Fruit fly (Drosophila melanogaster): ENCODE measurements around the gene Sgs3.

The Sgs3 gene

DNA sequence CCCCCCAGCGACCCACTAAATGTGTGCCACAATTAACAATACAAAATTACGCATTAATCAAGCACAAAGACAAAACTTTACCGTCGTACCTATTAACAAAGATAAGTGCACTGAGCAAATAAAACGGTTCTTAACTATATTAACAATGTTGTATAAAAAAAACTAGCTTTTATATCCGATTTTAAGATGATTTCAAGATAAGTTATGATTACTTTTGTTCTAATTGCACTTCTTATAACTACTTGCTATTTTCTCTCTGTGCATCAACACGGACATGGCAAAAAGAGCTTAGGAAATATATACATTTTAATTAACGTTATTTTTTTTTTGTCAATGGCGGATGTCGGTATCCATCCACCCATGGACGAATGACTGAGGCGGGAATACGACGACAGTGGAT lies 24.1 kb downstream of the Sgs3 start (continued):
- TF ChIP-seq D (optimal IDR thresholded peaks at IDR 0.05), result no peak
- no peak for TF ChIP-seq D (GFP tag; optimal IDR thresholded peaks at IDR 0.05)
- TF ChIP-seq nom (GFP tag; optimal IDR thresholded peaks at IDR 0.05), result no peak
- no peak for TF ChIP-seq Spps (tag; optimal IDR thresholded peaks at IDR 0.05)
- no peak for TF ChIP-seq Hr39 (optimal IDR thresholded peaks at IDR 0.05)
- TF ChIP-seq ATbp (GFP tag; optimal IDR thresholded peaks at IDR 0.05), result no peak
- no peak for TF ChIP-seq CG6791 (GFP tag; IDR thresholded peaks at IDR 0.05; ENCODE audit: partially characterized antibody)
- no peak for TF ChIP-seq Lhr (GFP tag; optimal IDR thresholded peaks at IDR 0.05)
- TF ChIP-seq CG31388 (GFP tag; optimal IDR thresholded peaks at IDR 0.05), result no peak
- TF ChIP-seq Dref (GFP tag; IDR thresholded peaks at IDR 0.05), result no peak
- peak; percentile 48; the same call in 2 of the 3 replicates for TF ChIP-seq row (GFP tag; IDR thresholded peaks at IDR 0.05)
- TF ChIP-seq CG12744 (GFP tag; optimal IDR thresholded peaks at IDR 0.05), result no peak
- TF ChIP-seq gsb-n (tag; optimal IDR thresholded peaks at IDR 0.05), result no peak
- peak; percentile 2 for TF ChIP-seq cwo (GFP tag; optimal IDR thresholded peaks at IDR 0.05)
- TF ChIP-seq ttk (GFP tag; IDR thresholded peaks at IDR 0.05), result 0 out of 2 replicates have a peak, but pooled peaks have one; percentile 7
- 0 out of 2 replicates have a peak, but pooled peaks have one; percentile 16 for TF ChIP-seq ssp (GFP tag; IDR thresholded peaks at IDR 0.05)
- no peak for TF ChIP-seq CG12942 (GFP tag; optimal IDR thresholded peaks at IDR 0.05)
- no peak for TF ChIP-seq sr (GFP tag; IDR thresholded peaks at IDR 0.05)
- TF ChIP-seq shn (GFP tag; optimal IDR thresholded peaks at IDR 0.05), result no peak
- no peak for TF ChIP-seq Dfd (GFP tag; optimal IDR thresholded peaks at IDR 0.05)
- no peak for TF ChIP-seq CG6175 (GFP tag; IDR thresholded peaks at IDR 0.05)
- no peak for TF ChIP-seq Camta (GFP tag; optimal IDR thresholded peaks at IDR 0.05)
- TF ChIP-seq tll (GFP tag; optimal IDR thresholded peaks at IDR 0.05), result no peak
- TF ChIP-seq CG14860 (GFP tag; IDR thresholded peaks at IDR 0.05; ENCODE audit: partially characterized antibody), result no peak
- TF ChIP-seq BEAF-32 (GFP tag; optimal IDR thresholded peaks at IDR 0.05), result no peak
- 0 out of 2 replicates have a peak, but pooled peaks have one; percentile 24 for TF ChIP-seq HLH3B (GFP tag; IDR thresholded peaks at IDR 0.05)
- TF ChIP-seq Ets97D (GFP tag; optimal IDR thresholded peaks at IDR 0.05), result no peak
- no peak for TF ChIP-seq Deaf1 (tag; optimal IDR thresholded peaks at IDR 0.05)
- no peak for TF ChIP-seq GATAe (GFP tag; conservative IDR thresholded peaks at IDR 0.05)
- no peak for TF ChIP-seq CG6813 (GFP tag; optimal IDR thresholded peaks at IDR 0.05)
- no peak for TF ChIP-seq CrebB (tag; optimal IDR thresholded peaks at IDR 0.05)
- no peak for TF ChIP-seq knrl (GFP tag; IDR thresholded peaks at IDR 0.05; ENCODE audit: partially characterized antibody)
- no peak for TF ChIP-seq vfl (GFP tag; optimal IDR thresholded peaks at IDR 0.05)
- no peak for TF ChIP-seq CG30020 (tag; optimal IDR thresholded peaks at IDR 0.05)
- no peak for TF ChIP-seq klu (GFP tag; IDR thresholded peaks at IDR 0.05)
- no peak for TF ChIP-seq CG9215 (GFP tag; IDR thresholded peaks at IDR 0.05)
- TF ChIP-seq CG11695 (GFP tag; IDR thresholded peaks at IDR 0.05), result no peak
- TF ChIP-seq Abd-B (GFP tag; optimal IDR thresholded peaks at IDR 0.05), result no peak
- peak; percentile 13 for TF ChIP-seq grau (tag; optimal IDR thresholded peaks at IDR 0.05)
- no peak for TF ChIP-seq TFAM (GFP tag; optimal IDR thresholded peaks at IDR 0.05)
- TF ChIP-seq CG7556 (GFP tag; optimal IDR thresholded peaks at IDR 0.05), result no peak
- no peak for TF ChIP-seq sd (tag; optimal IDR thresholded peaks at IDR 0.05)
- no peak for TF ChIP-seq lbe (GFP tag; optimal IDR thresholded peaks at IDR 0.05)
- no peak for TF ChIP-seq sug (tag; optimal IDR thresholded peaks at IDR 0.05)
- no peak for TF ChIP-seq CG17912 (GFP tag; optimal IDR thresholded peaks at IDR 0.05)
- peak; percentile 43 for TF ChIP-seq sisA (GFP tag; IDR thresholded peaks at IDR 0.05)
- no peak for TF ChIP-seq pita (GFP tag; optimal IDR thresholded peaks at IDR 0.05)
- no peak for TF ChIP-seq Nf-YA (GFP tag; IDR thresholded peaks at IDR 0.05)
- no peak for TF ChIP-seq CG10147 (GFP tag; optimal IDR thresholded peaks at IDR 0.05)
- TF ChIP-seq CG13287 (GFP tag; IDR thresholded peaks at IDR 0.05; ENCODE audit: partially characterized antibody), result no peak
- TF ChIP-seq Hmr (GFP tag; optimal IDR thresholded peaks at IDR 0.05), result no peak

Data from whole organism, embryonic.